Fruit fly (Drosophila melanogaster): ENCODE measurements around the gene CAH6.

DNA sequence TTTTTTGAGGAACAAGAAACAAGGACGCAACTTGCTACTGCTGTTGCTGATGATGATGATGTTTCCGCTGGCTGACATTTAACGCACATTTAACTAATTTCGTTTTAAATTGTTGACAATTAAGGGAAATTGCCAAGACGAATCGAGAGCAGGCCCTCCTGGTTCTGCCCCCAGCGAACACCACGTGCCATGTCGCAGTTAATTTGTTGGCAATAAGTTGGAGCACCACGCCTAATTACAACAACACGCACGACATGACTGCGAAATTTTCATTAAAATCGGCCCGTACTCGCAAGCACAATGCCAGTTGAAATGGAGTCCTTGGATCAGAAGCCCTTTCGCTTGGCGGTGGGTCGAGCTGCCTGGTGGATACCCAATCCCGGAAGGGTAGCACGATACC is 8.0 kb downstream of the CAH6 start, which contains the start of gene ppk24:
- TF ChIP-seq CG6808 (GFP tag; optimal IDR thresholded peaks at IDR 0.05), result no peak
- no peak for TF ChIP-seq CG16779 (tag; optimal IDR thresholded peaks at IDR 0.05)
